Worm (Caenorhabditis elegans): ENCODE data around the gene C53C11.4.

C53C11.4 gene

DNA sequence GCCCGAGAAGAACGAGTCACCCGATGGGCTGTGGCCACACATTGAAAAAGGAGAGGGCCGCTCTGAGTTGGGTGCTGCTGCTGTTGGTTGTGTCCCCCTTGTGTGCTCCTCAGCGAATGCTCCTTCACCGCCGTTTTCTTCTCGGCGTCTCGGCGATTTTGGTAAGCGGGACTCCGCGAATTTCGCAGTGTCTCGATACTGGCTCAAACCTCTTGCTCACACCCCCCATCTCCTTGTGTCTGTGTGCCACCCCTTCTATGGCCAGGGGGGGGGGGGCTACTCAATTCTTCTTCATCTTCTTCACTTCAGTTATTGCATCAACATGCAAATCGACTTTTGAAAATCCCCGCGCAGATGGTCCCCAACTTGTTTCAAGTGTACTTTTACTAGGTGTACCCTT is 4.2 kb downstream of the C53C11.4 start (continued):
- TF ChIP-seq efl-3 (GFP tag; optimal IDR thresholded peaks at IDR 0.05) = no peak
- TF ChIP-seq efl-1 (optimal IDR thresholded peaks at IDR 0.05) = no peak
- TF ChIP-seq efl-1 (GFP tag; optimal IDR thresholded peaks at IDR 0.05 in 1 of 2) = peak in 1 of 2 experiments; percentile 40
- TF ChIP-seq snu-23 (GFP tag; optimal IDR thresholded peaks at IDR 0.05) = peak; percentile 26
- peak; percentile 26 for TF ChIP-seq unc-86 (tag; optimal IDR thresholded peaks at IDR 0.05)
- TF ChIP-seq swsn-7 (tag; optimal IDR thresholded peaks at IDR 0.05) = peak; percentile 26
- no peak for TF ChIP-seq ama-1 (optimal IDR thresholded peaks at IDR 0.05)

DNA sequence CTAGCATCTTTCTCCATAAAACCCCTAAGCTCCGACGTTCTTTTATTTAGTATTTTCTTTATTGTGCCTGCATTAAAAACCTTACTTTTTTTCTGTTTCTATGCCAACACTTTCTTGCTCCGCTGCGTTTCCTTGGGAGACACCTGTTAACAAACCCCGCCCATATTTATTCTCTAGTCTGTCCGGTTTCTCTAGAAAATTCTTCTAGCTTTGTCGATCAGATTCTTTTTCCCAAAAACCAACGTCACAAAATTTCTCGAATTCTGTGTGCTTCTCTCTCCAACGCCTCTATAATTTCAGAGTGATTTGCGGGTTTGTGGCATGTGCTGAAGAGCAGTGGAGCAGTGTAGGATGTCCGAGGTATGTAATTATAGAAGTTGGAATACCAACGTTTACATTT is 7.6 kb downstream of the C53C11.4 start, which contains the start of gene ptr-5:
ptr-5 (plus strand) TSS at position 301 of the 400 bp plus-strand sequence.
- TF ChIP-seq fkh-10 (GFP tag; optimal IDR thresholded peaks at IDR 0.05) = no peak
- TF ChIP-seq efl-1 (optimal IDR thresholded peaks at IDR 0.05) = no peak
- peak in 1 of 2 experiments; percentile 27 for TF ChIP-seq efl-1 (GFP tag; optimal IDR thresholded peaks at IDR 0.05 in 1 of 2)
- no peak for TF ChIP-seq sox-4 (tag; optimal IDR thresholded peaks at IDR 0.05)
- no peak for TF ChIP-seq mdl-1 (tag; optimal IDR thresholded peaks at IDR 0.05)
- peak; percentile 74 for TF ChIP-seq fkh-8 (tag; optimal IDR thresholded peaks at IDR 0.05)
- no peak for TF ChIP-seq dsc-1 (tag; optimal IDR thresholded peaks at IDR 0.05)
- TF ChIP-seq nhr-11 (tag; optimal IDR thresholded peaks at IDR 0.05) = no peak
- TF ChIP-seq efl-3 (GFP tag; optimal IDR thresholded peaks at IDR 0.05) = no peak
- TF ChIP-seq mab-9 (GFP tag; IDR thresholded peaks at IDR 0.05) = no peak
- no peak for TF ChIP-seq mef-2 (tag; optimal IDR thresholded peaks at IDR 0.05)
- TF ChIP-seq nhr-85 (tag) = no peak
- no peak for TF ChIP-seq nhr-84 (tag; optimal IDR thresholded peaks at IDR 0.05)
- TF ChIP-seq zip-4 (GFP tag; optimal IDR thresholded peaks at IDR 0.05) = no peak
- TF ChIP-seq lin-13 (GFP tag; optimal IDR thresholded peaks at IDR 0.05) = no peak
- no peak for TF ChIP-seq ceh-8 (GFP tag; optimal IDR thresholded peaks at IDR 0.05)
- TF ChIP-seq unc-86 (tag; optimal IDR thresholded peaks at IDR 0.05) = no peak

DNA sequence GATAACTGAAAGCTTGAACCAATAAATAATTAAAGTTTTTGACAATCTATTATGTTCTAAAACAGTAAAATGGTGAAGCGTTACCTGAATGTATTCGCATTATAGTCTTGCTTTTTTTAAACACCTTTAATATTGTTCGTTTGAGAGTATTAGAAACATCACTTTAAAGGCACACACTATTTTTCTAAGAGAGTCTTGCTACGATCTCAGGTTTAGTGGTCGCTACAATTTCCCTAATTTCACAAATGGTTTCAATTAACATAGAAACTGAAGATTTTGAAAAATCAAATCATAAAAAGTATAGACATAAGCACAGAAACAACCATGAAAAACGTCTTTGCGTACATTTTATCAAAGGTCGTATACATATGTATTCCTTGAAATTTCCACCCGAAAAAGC is 9.9 kb downstream of the C53C11.4 start:
- no peak for TF ChIP-seq unc-98 (GFP tag; IDR thresholded peaks at IDR 0.05)
- TF ChIP-seq lin-15B (tag; optimal IDR thresholded peaks at IDR 0.05) = no peak
- TF ChIP-seq ces-1 (GFP tag; optimal IDR thresholded peaks at IDR 0.05) = no peak
- no peak for TF ChIP-seq fkh-8 (tag; optimal IDR thresholded peaks at IDR 0.05)
- no peak for TF ChIP-seq pax-3 (tag; optimal IDR thresholded peaks at IDR 0.05)
- TF ChIP-seq efl-1 (optimal IDR thresholded peaks at IDR 0.05) = no peak
- TF ChIP-seq efl-1 (GFP tag; optimal IDR thresholded peaks at IDR 0.05 in 1 of 2) = peak in 1 of 2 experiments; percentile 71
- TF ChIP-seq jun-1 (tag; optimal IDR thresholded peaks at IDR 0.05) = no peak

DNA sequence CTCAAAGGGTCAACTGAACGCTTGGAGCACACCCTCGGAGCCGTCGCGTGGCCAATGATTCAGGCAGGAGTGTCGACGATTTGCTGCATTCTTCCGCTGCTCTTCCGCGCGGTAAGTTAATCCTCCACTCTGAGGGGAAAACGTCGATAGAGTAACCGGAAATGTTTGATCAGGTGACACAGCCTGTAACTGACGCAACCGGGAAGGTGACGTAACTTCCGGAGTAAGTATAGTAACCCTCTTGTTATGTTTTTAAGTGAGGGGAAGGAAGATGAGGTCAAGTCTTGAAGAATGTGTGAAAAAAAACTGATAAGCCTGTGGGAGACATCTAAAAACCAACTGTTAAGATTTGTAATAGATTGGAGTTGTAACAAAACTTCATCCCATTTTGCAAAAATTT is 14.2 kb downstream of the C53C11.4 start:
- TF ChIP-seq F16B12.6 (tag; optimal IDR thresholded peaks at IDR 0.05) = no peak
- TF ChIP-seq nhr-19 (GFP tag; conservative IDR thresholded peaks at IDR 0.05) = no peak
- TF ChIP-seq ztf-4 (tag; optimal IDR thresholded peaks at IDR 0.05) = no peak
- TF ChIP-seq egl-27 (tag; optimal IDR thresholded peaks at IDR 0.05) = no peak
- TF ChIP-seq ceh-90 (tag; optimal IDR thresholded peaks at IDR 0.05) = no peak
- TF ChIP-seq Y116A8C.19 (tag; optimal IDR thresholded peaks at IDR 0.05; ENCODE audit: borderline replicate concordance) = no peak

DNA sequence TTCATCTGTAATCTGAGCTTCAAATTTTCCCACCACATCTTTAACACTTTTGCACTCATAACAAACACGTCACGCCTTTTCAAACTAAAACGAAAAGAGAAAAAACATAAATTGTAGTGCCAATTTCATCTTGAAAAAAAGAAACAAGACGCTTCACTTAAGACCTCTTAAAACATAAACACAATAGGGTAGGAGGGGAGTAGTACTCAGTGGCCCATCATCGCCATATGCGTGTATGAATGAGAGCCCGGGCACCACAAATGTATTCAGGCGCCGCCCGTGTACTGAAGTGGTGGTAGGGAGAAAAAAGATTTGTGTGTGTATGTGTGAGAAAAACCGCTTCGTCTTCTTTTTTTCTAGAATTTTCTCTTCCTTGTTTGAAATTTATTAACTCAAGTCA is 16.5 kb downstream of the C53C11.4 start:
- TF ChIP-seq snpc-4 (tag; optimal IDR thresholded peaks at IDR 0.05) (no peak), nhr-237 (tag; optimal IDR thresholded peaks at IDR 0.05) (no peak), fkh-10 (GFP tag; optimal IDR thresholded peaks at IDR 0.05) (peak; percentile 62), lin-14 (GFP tag; optimal IDR thresholded peaks at IDR 0.05) (peak; percentile 34), hpl-2 (GFP tag; optimal IDR thresholded peaks at IDR 0.05) (no peak)

DNA sequence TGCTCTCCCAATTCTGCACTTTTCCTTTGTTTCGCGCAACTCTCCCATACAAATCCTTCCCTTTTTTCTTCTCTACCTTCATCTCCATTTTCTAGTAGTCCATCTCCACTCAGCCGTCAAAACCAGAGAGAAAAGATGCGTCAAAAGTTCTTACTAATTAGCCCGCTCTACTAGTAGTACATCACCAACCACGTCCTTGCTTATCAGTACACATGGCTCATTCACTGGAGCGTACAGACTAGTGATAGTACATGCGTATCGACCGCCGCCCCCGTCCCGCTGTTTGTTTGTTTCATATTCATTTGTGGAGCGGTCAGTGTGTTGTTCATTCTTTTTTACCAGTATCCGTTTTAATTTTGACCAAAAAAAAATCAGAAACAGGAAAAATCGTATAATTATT is 18.4 kb downstream of the C53C11.4 start:
- no peak for TF ChIP-seq mdl-1 (tag; optimal IDR thresholded peaks at IDR 0.05)
- TF ChIP-seq lin-35 (GFP tag; optimal IDR thresholded peaks at IDR 0.05) = no peak
- TF ChIP-seq aha-1 (tag; optimal IDR thresholded peaks at IDR 0.05) = no peak
- no peak for TF ChIP-seq ceh-8 (GFP tag; optimal IDR thresholded peaks at IDR 0.05)
- TF ChIP-seq efl-3 (GFP tag; optimal IDR thresholded peaks at IDR 0.05) = no peak
- no peak for TF ChIP-seq ama-1 (optimal IDR thresholded peaks at IDR 0.05)
- no peak for TF ChIP-seq lin-39 (tag; optimal IDR thresholded peaks at IDR 0.05)
- no peak for TF ChIP-seq ets-5 (GFP tag; IDR thresholded peaks at IDR 0.05)
- no peak for TF ChIP-seq ztf-11 (tag; optimal IDR thresholded peaks at IDR 0.05)

All from whole organism, L1 larva.